Worm (Caenorhabditis elegans): ENCODE data around the gene col-177.

DNA sequence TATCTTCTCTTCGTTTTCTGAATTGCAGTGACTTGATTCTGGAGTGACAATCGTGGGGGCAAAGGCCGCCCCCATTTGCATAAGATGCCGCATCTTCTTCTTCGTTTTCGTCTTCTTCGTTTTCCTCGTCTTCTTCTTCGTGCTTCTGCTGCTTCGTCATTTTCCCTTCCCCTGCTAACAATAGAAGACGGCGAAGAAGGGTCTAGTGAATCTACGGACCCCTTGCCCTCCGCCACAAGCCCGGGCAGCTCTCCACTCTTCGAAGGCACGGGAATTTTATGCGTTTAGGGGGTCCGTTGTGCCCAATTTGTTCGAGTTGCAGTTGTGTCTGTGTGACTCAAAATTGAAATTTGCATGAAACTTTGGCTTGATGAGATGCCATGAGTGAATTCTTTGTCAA is 30.2 kb upstream of the col-177 start:
- TF ChIP-seq mdl-1 (tag; optimal IDR thresholded peaks at IDR 0.05) (no peak), snpc-4 (tag; optimal IDR thresholded peaks at IDR 0.05) (no peak), hlh-30 (tag; optimal IDR thresholded peaks at IDR 0.05; ENCODE audit: insufficient read depth) (no peak), nhr-25 (tag; optimal IDR thresholded peaks at IDR 0.05; ENCODE audit: borderline replicate concordance, insufficient read depth) (no peak), zfp-3 (GFP tag; conservative IDR thresholded peaks at IDR 0.05) (no peak), saeg-2 (GFP tag; IDR thresholded peaks at IDR 0.05) (no peak), nhr-237 (tag; optimal IDR thresholded peaks at IDR 0.05) (no peak), ceh-32 (tag; optimal IDR thresholded peaks at IDR 0.05; ENCODE audit: poor library complexity) (no peak), aly-2 (tag; optimal IDR thresholded peaks at IDR 0.05) (no peak), gei-8 (GFP tag; optimal IDR thresholded peaks at IDR 0.05) (no peak), unc-130 (GFP tag; optimal IDR thresholded peaks at IDR 0.05) (no peak)

Measured in whole organism, L4 larva.